Fruit fly (Drosophila melanogaster) whole organism, embryonic: Measurements from ENCODE around the gene Cdc37.

ENCODE experiments used
- Adf1 ChIP-seq: fragments of 200-800 bp; sonication (Bioruptor generic); IDR thresholded peaks from 2 replicates; pipeline ENCODE4 v1.3.6; 2022; ENCODE audit warnings: missing biosample characterization, missing genetic modification characterization
- CG11723 ChIP-seq: fragments of 200-800 bp; sonication (Bioruptor generic); optimal IDR thresholded peaks from 2 replicates; lab custom pipeline; 2017; ENCODE audit warnings: missing biosample characterization, mild to moderate bottlenecking, missing genetic modification characterization
- CG12219 ChIP-seq: fragments of 200-800 bp; sonication (Bioruptor generic); optimal IDR thresholded peaks from 3 replicates; lab custom pipeline; 2018; ENCODE audit warnings: missing biosample characterization, mild to moderate bottlenecking, missing genetic modification characterization
- CG12942 ChIP-seq: fragments of 200-800 bp; sonication (Bioruptor generic); optimal IDR thresholded peaks from 3 replicates; lab custom pipeline; 2016; ENCODE audit warnings: missing biosample characterization, missing genetic modification characterization
- CG13894 ChIP-seq: fragments of 200-800 bp; sonication (Bioruptor generic); optimal IDR thresholded peaks from 3 replicates; lab custom pipeline; 2018; ENCODE audit warnings: missing biosample characterization, mild to moderate bottlenecking, missing genetic modification characterization, moderate library complexity
- CG17186 ChIP-seq: fragments of 200-800 bp; sonication (Bioruptor generic); optimal IDR thresholded peaks from 3 replicates; lab custom pipeline; 2017; ENCODE audit warnings: missing biosample characterization, missing genetic modification reagents, missing genetic modification characterization
- CG17361 ChIP-seq: fragments of 200-800 bp; sonication (Bioruptor generic); IDR thresholded peaks from 3 replicates; pipeline ENCODE4 v1.3.6; 2022; ENCODE audit warnings: missing biosample characterization, missing genetic modification characterization
- CG17385 ChIP-seq: fragments of 200-800 bp; sonication (Bioruptor generic); optimal IDR thresholded peaks from 3 replicates; lab custom pipeline; 2018; ENCODE audit warnings: missing biosample characterization, mild to moderate bottlenecking, missing genetic modification characterization
- CG1832 ChIP-seq: fragments of 200-800 bp; sonication (Bioruptor generic); optimal IDR thresholded peaks from 2 replicates; lab custom pipeline; 2017; ENCODE audit warnings: missing biosample characterization, mild to moderate bottlenecking, missing genetic modification characterization, inconsistent platforms
- CG2129 ChIP-seq: fragments of 200-800 bp; sonication (Bioruptor generic); IDR thresholded peaks from 2 replicates; pipeline ENCODE4 v1.3.6; 2022; ENCODE audit warnings: missing biosample characterization, missing genetic modification characterization; ENCODE audit not compliant: partially characterized antibody
- CG2875 ChIP-seq: fragments of 200-800 bp; sonication (Bioruptor generic); optimal IDR thresholded peaks from 2 replicates; lab custom pipeline; 2017; ENCODE audit warnings: missing biosample characterization, mild to moderate bottlenecking, missing genetic modification characterization, missing genetic modification reagents
- CG32767 ChIP-seq: fragments of 200-800 bp; sonication (Bioruptor generic); IDR thresholded peaks from 2 replicates; pipeline ENCODE4 v1.3.6; 2022; ENCODE audit warnings: missing biosample characterization, missing genetic modification characterization
- CG32772 ChIP-seq: fragments of 200-800 bp; sonication (Bioruptor generic); IDR thresholded peaks from 2 replicates; pipeline ENCODE4 v1.3.6; 2022; ENCODE audit warnings: missing biosample characterization, missing genetic modification characterization
- CG34224 ChIP-seq: fragments of 200-800 bp; sonication (Bioruptor generic); IDR thresholded peaks from 3 replicates; pipeline ENCODE4 v1.3.6; 2022; ENCODE audit warnings: missing biosample characterization, missing genetic modification characterization; ENCODE audit not compliant: partially characterized antibody
- CG4424 ChIP-seq: fragments of 200-800 bp; sonication (Bioruptor generic); optimal IDR thresholded peaks from 3 replicates; lab custom pipeline; 2016; ENCODE audit warnings: missing biosample characterization, missing genetic modification characterization
- CG4730 ChIP-seq: fragments of 200-800 bp; sonication (Bioruptor generic); IDR thresholded peaks from 2 replicates; pipeline ENCODE4 v1.3.6; 2022; ENCODE audit warnings: missing biosample characterization, missing genetic modification characterization
- CG6175 ChIP-seq: fragments of 200-800 bp; sonication (Bioruptor generic); IDR thresholded peaks from 3 replicates; pipeline ENCODE4 v1.3.6; 2022; ENCODE audit warnings: missing biosample characterization, missing genetic modification characterization
- CG7928 ChIP-seq: fragments of 200-800 bp; sonication (Bioruptor generic); optimal IDR thresholded peaks from 2 replicates; lab custom pipeline; 2017; ENCODE audit warnings: missing biosample characterization, mild to moderate bottlenecking, missing genetic modification characterization
- CG9932 ChIP-seq: fragments of 200-800 bp; sonication (Bioruptor generic); IDR thresholded peaks from 2 replicates; pipeline ENCODE4 v1.3.6; 2022; ENCODE audit warnings: missing biosample characterization, missing genetic modification characterization
- Dfd ChIP-seq, 2 experiments: fragments of >200 bp; optimal IDR thresholded peaks; 2 replicates each; lab custom pipeline; 2017; ENCODE audit warnings: missing biosample characterization in 2 of 2, missing genetic modification characterization in 2 of 2
- E2f2 ChIP-seq: fragments of 200-800 bp; sonication (Bioruptor generic); IDR thresholded peaks from 2 replicates; pipeline ENCODE4 v1.3.6; 2022; ENCODE audit warnings: missing biosample characterization, missing genetic modification characterization
- Hr39 ChIP-seq: fragments of >200 bp; optimal IDR thresholded peaks from 2 replicates; lab custom pipeline; 2017
- Myb ChIP-seq: fragments of 200-800 bp; sonication (Bioruptor generic); optimal IDR thresholded peaks from 2 replicates; lab custom pipeline; 2016; ENCODE audit warnings: missing biosample characterization, missing genetic modification characterization
- NFAT ChIP-seq: fragments of 200-800 bp; sonication (Bioruptor generic); IDR thresholded peaks from 2 replicates; pipeline ENCODE4 v1.3.6; 2022; ENCODE audit warnings: missing biosample characterization, missing genetic modification characterization
- Oli ChIP-seq: fragments of 200-800 bp; sonication (Bioruptor generic); optimal IDR thresholded peaks from 2 replicates; lab custom pipeline; 2018; ENCODE audit warnings: missing biosample characterization, mild to moderate bottlenecking, missing genetic modification characterization, moderate library complexity
- Poxn ChIP-seq: fragments of 200-800 bp; sonication (Bioruptor generic); IDR thresholded peaks from 2 replicates; pipeline ENCODE4 v1.3.6; 2022; ENCODE audit warnings: missing biosample characterization, missing genetic modification characterization
- Six4 ChIP-seq: fragments of 200-800 bp; sonication (Bioruptor generic); optimal IDR thresholded peaks from 2 replicates; lab custom pipeline; 2016; ENCODE audit warnings: missing biosample characterization, missing genetic modification characterization
- Vsx1 ChIP-seq: fragments of 200-800 bp; sonication (Bioruptor generic); optimal IDR thresholded peaks from 2 replicates; lab custom pipeline; 2017; ENCODE audit warnings: missing biosample characterization, mild to moderate bottlenecking, missing genetic modification characterization, missing genetic modification reagents
- al ChIP-seq: fragments of 200-800 bp; sonication (Bioruptor generic); IDR thresholded peaks from 2 replicates; pipeline ENCODE4 v1.3.6; 2022; ENCODE audit warnings: missing biosample characterization, missing genetic modification characterization
- aop ChIP-seq: fragments of 200-800 bp; sonication (Bioruptor generic); IDR thresholded peaks from 2 replicates; pipeline ENCODE4 v1.3.6; 2022; ENCODE audit warnings: missing biosample characterization, missing genetic modification characterization
- ash1 ChIP-seq: fragments of 200-800 bp; sonication (Bioruptor generic); optimal IDR thresholded peaks from 2 replicates; lab custom pipeline; 2018; ENCODE audit warnings: missing biosample characterization, mild to moderate bottlenecking, missing genetic modification characterization
- az2 ChIP-seq: fragments of 200-800 bp; sonication (Bioruptor generic); optimal IDR thresholded peaks from 3 replicates; lab custom pipeline; 2016; ENCODE audit warnings: missing biosample characterization, missing genetic modification characterization
- corto ChIP-seq: fragments of 200-800 bp; sonication (Bioruptor generic); optimal IDR thresholded peaks from 2 replicates; lab custom pipeline; 2016; ENCODE audit warnings: missing biosample characterization, mild to moderate bottlenecking, missing genetic modification characterization, moderate library complexity
- crol ChIP-seq: fragments of 200-800 bp; sonication (Bioruptor generic); IDR thresholded peaks from 2 replicates; pipeline ENCODE4 v1.3.6; 2022; ENCODE audit warnings: missing biosample characterization, missing genetic modification characterization
- dati ChIP-seq: fragments of 200-800 bp; sonication (Bioruptor generic); IDR thresholded peaks from 2 replicates; pipeline ENCODE4 v1.3.6; 2022; ENCODE audit warnings: missing biosample characterization, missing genetic modification characterization
- dm ChIP-seq: fragments of 200-800 bp; sonication (Bioruptor generic); optimal IDR thresholded peaks from 3 replicates; lab custom pipeline; 2016; ENCODE audit warnings: missing biosample characterization, missing genetic modification characterization
- fd102C ChIP-seq: fragments of 200-800 bp; sonication (Bioruptor generic); optimal IDR thresholded peaks from 2 replicates; lab custom pipeline; 2018; ENCODE audit warnings: missing biosample characterization, mild to moderate bottlenecking, missing genetic modification characterization, moderate library complexity
- hkb ChIP-seq, 2 experiments: fragments of 200-800 bp in 1 of 2; fragments of >200 bp in 1 of 2; sonication (Bioruptor generic) in 1 of 2; IDR thresholded peaks in 1 of 2; optimal IDR thresholded peaks in 1 of 2; 2 replicates each; pipeline versions ENCODE4 v1.3.6 to Lab custom; 2017 to 2022; ENCODE audit warnings: missing biosample characterization in 1 of 2, missing genetic modification characterization in 1 of 2
- inv ChIP-seq: fragments of 200-800 bp; sonication (Bioruptor generic); IDR thresholded peaks from 2 replicates; pipeline ENCODE4 v1.3.6; 2022; ENCODE audit warnings: missing biosample characterization, missing genetic modification characterization; ENCODE audit not compliant: partially characterized antibody
- jigr1 ChIP-seq: fragments of 200-800 bp; sonication (Bioruptor generic); IDR thresholded peaks from 3 replicates; pipeline ENCODE4 v1.3.6; 2022; ENCODE audit warnings: missing biosample characterization, missing genetic modification characterization
- jing ChIP-seq: fragments of 200-800 bp; sonication (Bioruptor generic); optimal IDR thresholded peaks from 2 replicates; lab custom pipeline; 2018; ENCODE audit warnings: missing biosample characterization, mild to moderate bottlenecking, missing genetic modification characterization
- kay ChIP-seq: fragments of 200-800 bp; sonication (Bioruptor generic); optimal IDR thresholded peaks from 2 replicates; lab custom pipeline; 2016; ENCODE audit warnings: missing biosample characterization, missing genetic modification characterization
- kni ChIP-seq: fragments of 200-800 bp; sonication (Bioruptor generic); optimal IDR thresholded peaks from 3 replicates; lab custom pipeline; 2017; ENCODE audit warnings: mild to moderate bottlenecking, missing biosample characterization, missing genetic modification reagents, missing genetic modification characterization
- mirr ChIP-seq: fragments of 200-800 bp; sonication (Bioruptor generic); optimal IDR thresholded peaks from 3 replicates; lab custom pipeline; 2018; ENCODE audit warnings: missing biosample characterization, mild to moderate bottlenecking, missing genetic modification characterization
- nmo ChIP-seq: fragments of 200-800 bp; sonication (Bioruptor generic); optimal IDR thresholded peaks from 2 replicates; lab custom pipeline; 2018; ENCODE audit warnings: missing biosample characterization, mild to moderate bottlenecking, missing genetic modification characterization, moderate library complexity
- nom ChIP-seq: fragments of 200-800 bp; sonication (Bioruptor generic); optimal IDR thresholded peaks from 2 replicates; lab custom pipeline; 2017; ENCODE audit warnings: missing biosample characterization, missing genetic modification characterization, mild to moderate bottlenecking, moderate library complexity, missing genetic modification reagents
- org-1 ChIP-seq: fragments of 200-800 bp; sonication (Bioruptor generic); optimal IDR thresholded peaks from 2 replicates; lab custom pipeline; 2017; ENCODE audit warnings: missing biosample characterization, missing genetic modification characterization
- pnt ChIP-seq: fragments of 200-800 bp; sonication (Bioruptor generic); optimal IDR thresholded peaks from 3 replicates; lab custom pipeline; 2016; ENCODE audit warnings: missing biosample characterization, missing genetic modification characterization
- sens ChIP-seq: fragments of 200-800 bp; sonication (Bioruptor generic); peaks from one replicate; lab custom pipeline; 2016; ENCODE audit warnings: missing biosample characterization, missing genetic modification characterization
- tap ChIP-seq: fragments of 200-800 bp; optimal IDR thresholded peaks from 3 replicates; lab custom pipeline; 2019; ENCODE audit warnings: missing biosample characterization, mild to moderate bottlenecking, missing genetic modification characterization, moderate library complexity
- wdn ChIP-seq: fragments of 200-800 bp; sonication (Bioruptor generic); IDR thresholded peaks from 2 replicates; pipeline ENCODE4 v1.3.6; 2022; ENCODE audit warnings: missing biosample characterization, missing genetic modification characterization

Cdc37 gene

DNA sequence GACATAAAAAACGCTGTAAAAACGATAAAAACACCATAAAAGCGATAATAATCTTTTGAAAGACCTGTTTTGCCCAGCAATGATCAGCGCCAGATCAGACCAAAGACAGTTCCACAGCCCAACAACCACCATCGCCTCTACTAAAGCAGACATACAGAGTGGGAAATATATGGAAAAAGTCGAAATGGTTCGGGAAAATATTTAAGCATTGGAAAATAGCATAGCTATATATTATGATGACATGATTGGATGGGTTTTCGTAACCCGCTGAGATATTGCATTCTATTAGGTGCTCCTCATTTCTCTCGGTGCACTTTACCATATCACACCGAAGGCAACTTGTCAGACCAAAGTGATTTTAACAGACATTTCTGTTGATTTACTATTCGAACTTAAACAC is 13.4 kb downstream of the Cdc37 start:
- peak; percentile 49 for TF ChIP-seq CG7928 (GFP tag; lab: Kevin White, UChicago)
- peak; percentile 89 for TF ChIP-seq Six4 (GFP tag; lab: Kevin White, UChicago)
- TF ChIP-seq aop = 0 out of 2 replicates have a peak, but pooled peaks have one; percentile 61
- peak; percentile 62 for TF ChIP-seq dati (GFP tag; lab: Robert Waterston, UW)
- TF ChIP-seq inv (GFP tag; lab: Robert Waterston, UW) = no peak
- peak; percentile 73 for TF ChIP-seq jing (GFP tag; lab: Kevin White, UChicago)
- peak; percentile 82 for TF ChIP-seq CG17361
- TF ChIP-seq Dfd (GFP tag; optimal IDR thresholded peaks at IDR 0.05; lab: Kevin White, UChicago) = no peak
- no peak for TF ChIP-seq kni (GFP tag; lab: Kevin White, UChicago)
- peak; percentile 85 for TF ChIP-seq CG13894
- no peak for TF ChIP-seq hkb (optimal IDR thresholded peaks at IDR 0.05; lab: Kevin White, UChicago)
- TF ChIP-seq hkb (GFP tag; IDR thresholded peaks at IDR 0.05; lab: Robert Waterston, UW) = peak; percentile 93
- TF ChIP-seq CG1832 (GFP tag; lab: Kevin White, UChicago) = no peak
- peak; percentile 83 for TF ChIP-seq CG32772 (GFP tag; lab: Robert Waterston, UW)
- TF ChIP-seq CG11723 (GFP tag; lab: Kevin White, UChicago) = no peak
- peak; percentile 86 for TF ChIP-seq nmo (GFP tag; lab: Kevin White, UChicago)
- peak; percentile 87 for TF ChIP-seq CG17385 (GFP tag; lab: Kevin White, UChicago)
- peak; percentile 91 for TF ChIP-seq CG9932 (GFP tag; lab: Robert Waterston, UW)
- peak; percentile 86 for TF ChIP-seq pnt (GFP tag; lab: Kevin White, UChicago)
- peak; percentile 53 for TF ChIP-seq Poxn (GFP tag; lab: Robert Waterston, UW)
- TF ChIP-seq sens = peak; percentile 98
- TF ChIP-seq fd102C (GFP tag; lab: Kevin White, UChicago) = peak; percentile 33
- no peak for TF ChIP-seq Vsx1
- TF ChIP-seq Myb (GFP tag; lab: Kevin White, UChicago) = peak; percentile 70
- TF ChIP-seq jigr1 (GFP tag; lab: Robert Waterston, UW) = peak; percentile 68; the same call in 2 of the 3 replicates
- TF ChIP-seq Oli (tag; lab: Kevin White, UChicago) = peak; percentile 87
- peak; percentile 74 for TF ChIP-seq mirr
- peak; percentile 92 for TF ChIP-seq al
- peak; percentile 86 for TF ChIP-seq CG6175 (GFP tag; lab: Robert Waterston, UW)
- no peak for TF ChIP-seq corto
- TF ChIP-seq CG12942 = peak; percentile 86
- TF ChIP-seq CG4424 (GFP tag; lab: Kevin White, UChicago) = peak; percentile 91
- peak; percentile 84 for TF ChIP-seq org-1 (GFP tag; lab: Kevin White, UChicago)
- peak; percentile 84 for TF ChIP-seq az2 (GFP tag; lab: Kevin White, UChicago)
- peak; percentile 67 for TF ChIP-seq dm (GFP tag; lab: Kevin White, UChicago)
- TF ChIP-seq CG17186 (GFP tag; lab: Kevin White, UChicago) = peak; percentile 35
- peak; percentile 66 for TF ChIP-seq E2f2 (GFP tag; lab: Robert Waterston, UW)
- peak; percentile 56 for TF ChIP-seq ash1 (GFP tag; lab: Kevin White, UChicago)
- TF ChIP-seq kay (GFP tag; lab: Kevin White, UChicago) = peak; percentile 78
- no peak for TF ChIP-seq CG2129
- TF ChIP-seq CG12219 (GFP tag; lab: Kevin White, UChicago) = peak; percentile 91
- peak; percentile 86 for TF ChIP-seq wdn
- peak; percentile 66 for TF ChIP-seq nom
- no peak for TF ChIP-seq Hr39 (lab: Kevin White, UChicago)
- peak; percentile 67 for TF ChIP-seq Adf1
- TF ChIP-seq CG34224 (GFP tag; lab: Robert Waterston, UW) = no peak
- TF ChIP-seq CG2875 (GFP tag; lab: Kevin White, UChicago) = peak; percentile 79
- no peak for TF ChIP-seq crol
- TF ChIP-seq CG4730 (GFP tag; lab: Robert Waterston, UW) = peak; percentile 92
- peak; percentile 82 for TF ChIP-seq CG32767
- peak; percentile 90 for TF ChIP-seq tap (tag; lab: Kevin White, UChicago)
- TF ChIP-seq NFAT (GFP tag; lab: Robert Waterston, UW) = peak; percentile 89
